Worm (Caenorhabditis elegans) whole organism, young adult: ENCODE data around the gene sec-16A.1.
A peak's percentile ranks its signal among the peaks of the same experiment; 100 is the strongest.

Source experiments
- B0035.1 ChIP-seq: sonication (generic microtip); optimal IDR thresholded peaks from 2 replicates; lab custom pipeline; 2016; ENCODE audit warnings: missing genetic modification characterization, mild to moderate bottlenecking, missing compliant biosample characterization, missing genotype, missing genetic modification reagents
- F10E7.11 ChIP-seq: sonication (generic microtip); optimal IDR thresholded peaks from 2 replicates; lab custom pipeline; 2017; ENCODE audit warnings: mild to moderate bottlenecking, missing genetic modification characterization, moderate library complexity, missing compliant biosample characterization
- F23B12.7 ChIP-seq: sonication (generic microtip); optimal IDR thresholded peaks from 2 replicates; lab custom pipeline; 2017; ENCODE audit warnings: missing genetic modification characterization, mild to moderate bottlenecking, missing compliant biosample characterization, antibody characterized with exemption, moderate library complexity; ENCODE audit not compliant: insufficient read depth
- F33H1.4 ChIP-seq: fragments of 200-800 bp; sonication (Bioruptor generic); IDR thresholded peaks from 2 replicates; pipeline ENCODE4 v1.3.6; 2022; ENCODE audit warnings: missing genetic modification reagents, missing genetic modification characterization, missing compliant biosample characterization
- F49E8.2 ChIP-seq: sonication (generic microtip); optimal IDR thresholded peaks from 3 replicates; lab custom pipeline; 2017; ENCODE audit warnings: missing genetic modification characterization, mild to moderate bottlenecking, missing compliant biosample characterization, antibody characterized with exemption, moderate library complexity; ENCODE audit not compliant: insufficient read depth
- F52B5.7 ChIP-seq: sonication (generic microtip); optimal IDR thresholded peaks from 2 replicates; lab custom pipeline; 2016; ENCODE audit warnings: mild to moderate bottlenecking, missing genetic modification characterization, missing compliant biosample characterization
- F57C9.4 ChIP-seq: sonication (generic microtip); optimal IDR thresholded peaks from 2 replicates; lab custom pipeline; 2017; ENCODE audit warnings: mild to moderate bottlenecking, missing genetic modification characterization, missing compliant biosample characterization
- Y67H2A.10 ChIP-seq: fragments of 200-800 bp; sonication (Bioruptor generic); conservative IDR thresholded peaks from 2 replicates; pipeline ENCODE4 v1.3.6; 2022; ENCODE audit warnings: missing genetic modification reagents, missing genetic modification characterization, missing compliant biosample characterization
- aptf-3 ChIP-seq: fragments of 200-800 bp; sonication (Bioruptor generic); IDR thresholded peaks from 2 replicates; pipeline ENCODE4 v1.3.6; 2022; ENCODE audit warnings: missing genetic modification characterization, missing compliant biosample characterization
- attf-3 ChIP-seq: fragments of 200-800 bp; sonication (Bioruptor generic); conservative IDR thresholded peaks from 2 replicates; pipeline ENCODE4 v1.3.6; 2022; ENCODE audit warnings: missing genetic modification reagents, missing genetic modification characterization, missing compliant biosample characterization
- cebp-1 ChIP-seq, 2 experiments: fragments of 200-800 bp in 1 of 2; sonication (Bioruptor generic) in 1 of 2; sonication (generic microtip) in 1 of 2; IDR thresholded peaks in 1 of 2; optimal IDR thresholded peaks in 1 of 2; 2 replicates each; pipeline versions ENCODE4 v1.3.6 to Lab custom; 2017 to 2022; ENCODE audit warnings: missing compliant biosample characterization in 2 of 2, missing genetic modification characterization in 2 of 2, mild to moderate bottlenecking in 1 of 2, missing genetic modification reagents in 1 of 2, moderate library complexity in 1 of 2
- cebp-2 ChIP-seq: fragments of 200-800 bp; sonication (Bioruptor generic); IDR thresholded peaks from 2 replicates; pipeline ENCODE4 v1.3.6; 2022; ENCODE audit warnings: missing genetic modification characterization, missing compliant biosample characterization
- ceh-27 ChIP-seq: fragments of 200-800 bp; sonication (Bioruptor generic); optimal IDR thresholded peaks from 2 replicates; lab custom pipeline; 2018; ENCODE audit warnings: mild to moderate bottlenecking, missing genetic modification characterization, moderate library complexity, missing compliant biosample characterization
- ceh-40 ChIP-seq: fragments of 200-800 bp; sonication (Bioruptor generic); IDR thresholded peaks from 2 replicates; pipeline ENCODE4 v1.3.6; 2022; ENCODE audit warnings: missing genetic modification characterization, missing compliant biosample characterization
- ceh-91 ChIP-seq: fragments of 200-800 bp; sonication (Bioruptor generic); IDR thresholded peaks from 2 replicates; pipeline ENCODE4 v1.3.6; 2022; ENCODE audit warnings: missing genetic modification reagents, missing genetic modification characterization, missing compliant biosample characterization
- chd-7 ChIP-seq: sonication (generic microtip); optimal IDR thresholded peaks from 2 replicates; lab custom pipeline; 2016; ENCODE audit warnings: mild to moderate bottlenecking, missing genetic modification characterization, moderate library complexity, missing compliant biosample characterization
- die-1 ChIP-seq: sonication (generic microtip); optimal IDR thresholded peaks from 2 replicates; lab custom pipeline; 2016; ENCODE audit warnings: missing genotype, mild to moderate bottlenecking, missing genetic modification characterization, missing compliant biosample characterization
- dox-1 ChIP-seq: fragments of 200-800 bp; sonication (Bioruptor generic); IDR thresholded peaks from 2 replicates; pipeline ENCODE4 v1.3.6; 2022; ENCODE audit warnings: missing genetic modification reagents, missing genetic modification characterization, missing compliant biosample characterization
- egl-18 ChIP-seq: fragments of 200-800 bp; sonication (Bioruptor generic); IDR thresholded peaks from 2 replicates; pipeline ENCODE4 v1.3.6; 2022; ENCODE audit warnings: missing genetic modification reagents, missing genetic modification characterization, missing compliant biosample characterization
- egrh-3 ChIP-seq: fragments of 200-800 bp; sonication (Bioruptor generic); IDR thresholded peaks from 2 replicates; pipeline ENCODE4 v1.3.6; 2022; ENCODE audit warnings: missing genetic modification reagents, missing genetic modification characterization, missing compliant biosample characterization
- ekl-4 ChIP-seq: fragments of 200-800 bp; sonication (Bioruptor generic); IDR thresholded peaks from 2 replicates; pipeline ENCODE4 v1.3.6; 2022; ENCODE audit warnings: missing genetic modification reagents, missing genetic modification characterization, missing compliant biosample characterization
- hmg-20 ChIP-seq: fragments of 200-800 bp; sonication (Bioruptor generic); IDR thresholded peaks from 2 replicates; pipeline ENCODE4 v1.3.6; 2022; ENCODE audit warnings: missing genetic modification reagents, missing genetic modification characterization, missing compliant biosample characterization
- hrde-1 ChIP-seq: sonication (generic microtip); optimal IDR thresholded peaks from 2 replicates; lab custom pipeline; 2016; ENCODE audit warnings: missing genetic modification characterization, mild to moderate bottlenecking, missing compliant biosample characterization, moderate library complexity, missing genotype, missing genetic modification reagents, borderline replicate concordance
- lag-1 ChIP-seq: fragments of 200-800 bp; sonication (Bioruptor generic); IDR thresholded peaks from 2 replicates; pipeline ENCODE4 v1.3.6; 2022; ENCODE audit warnings: missing genetic modification reagents, missing genetic modification characterization, missing compliant biosample characterization
- let-607 ChIP-seq, 2 experiments: fragments of 200-800 bp in 1 of 2; sonication (Bioruptor generic) in 1 of 2; sonication (generic microtip) in 1 of 2; optimal IDR thresholded peaks; 2 replicates each; lab custom pipeline; 2016 to 2018; ENCODE audit warnings: mild to moderate bottlenecking in 2 of 2, missing compliant biosample characterization in 2 of 2, missing genetic modification characterization in 2 of 2, moderate library complexity in 2 of 2, missing genotype in 1 of 2
- lsl-1 ChIP-seq: fragments of 200-800 bp; sonication (Bioruptor generic); optimal IDR thresholded peaks from 2 replicates; lab custom pipeline; 2018; ENCODE audit warnings: mild to moderate bottlenecking, missing genetic modification characterization, moderate library complexity, missing compliant biosample characterization
- lsy-27 ChIP-seq: sonication (generic microtip); optimal IDR thresholded peaks from 2 replicates; lab custom pipeline; 2017; ENCODE audit warnings: missing genetic modification characterization, mild to moderate bottlenecking, missing compliant biosample characterization, antibody characterized with exemption, missing genotype, borderline replicate concordance; ENCODE audit not compliant: insufficient read depth
- madf-10 ChIP-seq: sonication (generic microtip); optimal IDR thresholded peaks from 2 replicates; lab custom pipeline; 2016; ENCODE audit warnings: mild to moderate bottlenecking, missing genetic modification characterization, missing compliant biosample characterization
- madf-6 ChIP-seq: fragments of 200-800 bp; sonication (Bioruptor generic); IDR thresholded peaks from 2 replicates; pipeline ENCODE4 v1.3.6; 2022; ENCODE audit warnings: missing genetic modification reagents, missing genetic modification characterization, missing compliant biosample characterization
- mcd-1 ChIP-seq: fragments of 200-800 bp; sonication (Bioruptor generic); IDR thresholded peaks from 2 replicates; pipeline ENCODE4 v1.3.6; 2022; ENCODE audit warnings: missing genetic modification reagents, missing genetic modification characterization, missing compliant biosample characterization
- rec-8 ChIP-seq, 2 experiments: sonication (generic microtip); optimal IDR thresholded peaks; 2 replicates each; lab custom pipeline; 2016; ENCODE audit warnings: mild to moderate bottlenecking in 2 of 2, missing genetic modification characterization in 2 of 2, missing genetic modification reagents in 2 of 2, missing genotype in 2 of 2, missing biosample characterization in 1 of 2, missing compliant biosample characterization in 1 of 2, moderate library complexity in 1 of 2
- sdz-38 ChIP-seq: sonication (generic microtip); optimal IDR thresholded peaks from 2 replicates; lab custom pipeline; 2016; ENCODE audit warnings: missing genotype, missing genetic modification characterization, missing compliant biosample characterization
- sea-2 ChIP-seq: fragments of 200-800 bp; sonication (Bioruptor generic); IDR thresholded peaks from 2 replicates; pipeline ENCODE4 v1.3.6; 2022; ENCODE audit warnings: missing genetic modification characterization, missing compliant biosample characterization
- snpc-1.1 ChIP-seq: sonication (generic microtip); optimal IDR thresholded peaks from 2 replicates; lab custom pipeline; 2017; ENCODE audit warnings: missing genetic modification characterization, mild to moderate bottlenecking, missing compliant biosample characterization, antibody characterized with exemption, moderate library complexity, missing genotype, missing genetic modification reagents; ENCODE audit not compliant: insufficient read depth
- snpc-3.4 ChIP-seq: sonication (generic microtip); optimal IDR thresholded peaks from 2 replicates; lab custom pipeline; 2017; ENCODE audit warnings: missing genetic modification characterization, mild to moderate bottlenecking, missing compliant biosample characterization, antibody characterized with exemption, moderate library complexity, missing genotype, missing genetic modification reagents
- sptf-2 ChIP-seq: fragments of 200-800 bp; sonication (Bioruptor generic); optimal IDR thresholded peaks from 2 replicates; lab custom pipeline; 2018; ENCODE audit warnings: mild to moderate bottlenecking, missing genetic modification characterization, missing compliant biosample characterization
- tbp1 ChIP-seq: fragments of 200-800 bp; sonication (Bioruptor generic); optimal IDR thresholded peaks from 2 replicates; lab custom pipeline; 2018; ENCODE audit warnings: mild to moderate bottlenecking, missing genetic modification characterization, missing compliant biosample characterization
- tlf-1 ChIP-seq: fragments of 200-800 bp; sonication (Bioruptor generic); optimal IDR thresholded peaks from 2 replicates; lab custom pipeline; 2018; ENCODE audit warnings: mild to moderate bottlenecking, missing genetic modification characterization, missing compliant biosample characterization
- xnd-1 ChIP-seq: sonication (generic microtip); optimal IDR thresholded peaks from 2 replicates; lab custom pipeline; 2016; ENCODE audit warnings: missing genotype, missing genetic modification reagents, missing genetic modification characterization, missing compliant biosample characterization
- ztf-25 ChIP-seq: fragments of 200-800 bp; sonication (Bioruptor generic); IDR thresholded peaks from 2 replicates; pipeline ENCODE4 v1.3.6; 2022; ENCODE audit warnings: missing genetic modification reagents, missing genetic modification characterization, missing compliant biosample characterization
- ztf-6 ChIP-seq: fragments of 200-800 bp; sonication (Bioruptor generic); IDR thresholded peaks from 2 replicates; pipeline ENCODE4 v1.3.6; 2022; ENCODE audit warnings: missing genetic modification reagents, missing genetic modification characterization, missing compliant biosample characterization

sec-16A.1 gene

ce11 chrIII:9144744-9145390 lies 19.2 kb downstream of the sec-16A.1 start, which contains the start of the genes ZK512.2 and ZK512.4:
Gene ZK512.2 (minus strand): TSS chrIII:9144794.
Gene ZK512.4 (plus strand): TSS chrIII:9145340.
- TF ChIP-seq F33H1.4 (GFP tag; lab: Robert Waterston, UW) (no peak), let-607 (tag; optimal IDR thresholded peaks at IDR 0.05; lab: Kevin White, UChicago) (peak in 1 of 2 experiments; percentile 0), egrh-3 (GFP tag; lab: Robert Waterston, UW) (no peak), aptf-3 (no peak), rec-8 (tag; optimal IDR thresholded peaks at IDR 0.05; lab: Kevin White, UChicago) (no peak), F23B12.7 (tag; lab: Kevin White, UChicago) (peak; percentile 55), ztf-25 (GFP tag; lab: Robert Waterston, UW) (no peak), tlf-1 (GFP tag; lab: Kevin White, UChicago) (no peak), F57C9.4 (tag; lab: Kevin White, UChicago) (no peak), sea-2 (no peak)

ce11 chrIII:9145765-9146164 lies 20.1 kb downstream of the sec-16A.1 start, which contains the start of gene ZK512.8:
Gene ZK512.8 (plus strand): TSS chrIII:9146065.
- TF ChIP-seq tbp1 (GFP tag; lab: Kevin White, UChicago) (no peak), ceh-27 (GFP tag; lab: Kevin White, UChicago) (no peak), Y67H2A.10 (no peak)
- TF ChIP-seq, all 124 proteins: peak for 0

ce11 chrIII:9149132-9149531 lies 23.5 kb downstream of the sec-16A.1 start:
- TF ChIP-seq xnd-1 (no peak), sptf-2 (GFP tag; lab: Kevin White, UChicago) (no peak), ceh-40 (no peak), die-1 (no peak), tbp1 (GFP tag; lab: Kevin White, UChicago) (no peak), lsy-27 (no peak), egl-18 (GFP tag; lab: Robert Waterston, UW) (no peak), sdz-38 (no peak), hmg-20 (no peak), madf-6 (GFP tag; lab: Robert Waterston, UW) (no peak), F49E8.2 (no peak), B0035.1 (tag; lab: Kevin White, UChicago) (no peak), let-607 (tag; optimal IDR thresholded peaks at IDR 0.05; lab: Kevin White, UChicago) (no peak), snpc-3.4 (tag; lab: Kevin White, UChicago) (no peak), cebp-2 (no peak), hrde-1 (tag; lab: Kevin White, UChicago) (no peak), snpc-1.1 (no peak), dox-1 (no peak), mcd-1 (GFP tag; lab: Robert Waterston, UW) (no peak), ekl-4 (GFP tag; lab: Robert Waterston, UW) (no peak)
- TF ChIP-seq, all 124 proteins: peak for 0

ce11 chrIII:9151782-9152181 lies 26.1 kb downstream of the sec-16A.1 start:
- TF ChIP-seq cebp-1 (GFP tag; IDR thresholded peaks at IDR 0.05; lab: Robert Waterston, UW) (no peak), cebp-1 (tag; optimal IDR thresholded peaks at IDR 0.05; lab: Kevin White, UChicago) (no peak), chd-7 (tag; lab: Kevin White, UChicago) (no peak), lag-1 (no peak), F52B5.7 (tag; lab: Kevin White, UChicago) (no peak), F10E7.11 (tag; lab: Kevin White, UChicago) (no peak), lsl-1 (GFP tag; lab: Kevin White, UChicago) (no peak), Y67H2A.10 (no peak), ceh-91 (GFP tag; lab: Robert Waterston, UW) (no peak), attf-3 (GFP tag; lab: Robert Waterston, UW) (no peak), ztf-6 (GFP tag; lab: Robert Waterston, UW) (no peak), F49E8.2 (no peak), madf-10 (no peak)
